Worm (Caenorhabditis elegans): ENCODE data around the gene ostb-1.

Gene ostb-1

DNA sequence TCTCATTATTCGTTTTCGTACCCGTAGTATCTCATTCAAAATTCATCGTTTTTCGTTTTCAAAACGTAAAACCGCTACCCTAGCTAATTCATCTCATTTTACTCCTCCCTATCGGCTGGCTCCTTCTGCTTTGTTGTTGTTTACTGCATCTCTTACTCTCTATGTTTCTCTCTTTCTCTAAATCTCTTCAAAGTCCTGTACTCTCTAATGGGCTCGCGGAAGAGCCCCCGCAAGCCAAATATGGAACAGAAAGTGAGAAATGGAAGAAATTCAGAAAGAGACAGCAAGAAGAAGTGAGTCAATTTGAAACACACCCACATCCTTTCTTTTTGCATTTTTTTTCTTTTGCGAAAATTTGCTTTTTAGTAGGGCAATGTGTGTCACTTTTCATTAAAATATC lies 25.6 kb upstream of the ostb-1 start:
- TF ChIP-seq hmg-11 (tag; optimal IDR thresholded peaks at IDR 0.05) (no peak), ceh-28 (tag; optimal IDR thresholded peaks at IDR 0.05) (no peak), aly-2 (tag; optimal IDR thresholded peaks at IDR 0.05) (no peak), nhr-76 (tag; optimal IDR thresholded peaks at IDR 0.05) (no peak), zag-1 (tag; optimal IDR thresholded peaks at IDR 0.05) (no peak), nhr-25 (tag; optimal IDR thresholded peaks at IDR 0.05) (no peak), nfya-1 (tag; optimal IDR thresholded peaks at IDR 0.05; ENCODE audit: insufficient read depth) (peak; percentile 46), snpc-4 (tag; optimal IDR thresholded peaks at IDR 0.05) (no peak), unc-62 (GFP tag; optimal IDR thresholded peaks at IDR 0.05) (no peak), egl-5 (tag; optimal IDR thresholded peaks at IDR 0.05) (no peak), mdl-1 (tag; optimal IDR thresholded peaks at IDR 0.05) (no peak), pha-4 (tag; optimal IDR thresholded peaks at IDR 0.05) (peak; percentile 1), nhr-67 (tag; optimal IDR thresholded peaks at IDR 0.05) (no peak), nhr-12 (tag; optimal IDR thresholded peaks at IDR 0.05) (no peak), sea-2 (GFP tag; optimal IDR thresholded peaks at IDR 0.05) (peak; percentile 5), fkh-2 (tag; optimal IDR thresholded peaks at IDR 0.05) (peak; percentile 51), lin-39 (tag; optimal IDR thresholded peaks at IDR 0.05) (peak; percentile 91), skn-1 (tag; optimal IDR thresholded peaks at IDR 0.05) (no peak), lsy-12 (tag; optimal IDR thresholded peaks at IDR 0.05) (no peak), ZK546.5 (tag; optimal IDR thresholded peaks at IDR 0.05) (no peak), mml-1 (tag; optimal IDR thresholded peaks at IDR 0.05) (no peak)

DNA sequence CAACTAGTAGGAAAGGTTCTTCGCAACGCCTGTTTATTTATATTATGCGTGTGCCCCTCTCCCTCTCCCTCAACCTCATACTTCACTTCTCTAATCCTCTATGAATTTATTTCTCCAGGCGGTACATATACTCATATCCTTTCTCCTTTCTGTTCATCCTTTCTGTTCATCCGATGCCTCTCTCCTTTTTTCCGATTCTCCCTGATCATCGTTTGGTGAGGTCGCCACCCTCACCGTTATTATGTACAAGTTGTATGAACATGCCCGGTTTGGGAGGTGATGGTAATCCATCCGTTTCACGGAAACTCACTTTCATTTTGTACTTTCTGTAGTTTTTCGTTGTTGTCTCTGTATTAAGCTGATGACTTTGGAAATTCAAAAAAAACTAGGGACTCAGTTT lies 24.6 kb upstream of the ostb-1 start:
- no peak for TF ChIP-seq skn-1 (tag; optimal IDR thresholded peaks at IDR 0.05)
- TF ChIP-seq nfya-1 (tag; optimal IDR thresholded peaks at IDR 0.05; ENCODE audit: insufficient read depth) = peak; percentile 1
- TF ChIP-seq nhr-23 (tag; optimal IDR thresholded peaks at IDR 0.05) = peak; percentile 25

DNA sequence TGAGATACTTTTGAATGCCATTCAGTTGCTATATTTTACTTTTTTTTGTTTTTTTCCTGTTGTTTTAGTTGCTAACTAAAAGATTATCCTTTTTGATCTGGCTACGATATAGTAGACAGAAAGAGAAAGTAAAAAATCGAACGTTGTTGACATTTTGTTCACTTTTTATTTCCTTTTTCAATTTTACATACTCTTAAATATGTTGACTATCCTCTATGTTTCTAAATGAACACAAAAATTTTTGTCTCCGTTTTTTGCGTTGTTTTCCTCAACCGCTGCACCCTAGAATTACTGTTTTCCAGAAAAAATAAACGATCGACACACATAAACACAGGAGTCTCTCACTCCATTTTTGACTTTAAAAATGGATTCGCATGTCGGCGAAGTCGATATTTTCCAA lies 22.3 kb upstream of the ostb-1 start, which contains the start of gene klp-3:
klp-3 (plus strand) TSS at position 301 of the 400 bp plus-strand sequence.
- TF ChIP-seq ama-1 (optimal IDR thresholded peaks at IDR 0.05) (no peak), ztf-11 (tag; optimal IDR thresholded peaks at IDR 0.05) (no peak), lsy-12 (tag; optimal IDR thresholded peaks at IDR 0.05) (no peak), sea-2 (GFP tag; optimal IDR thresholded peaks at IDR 0.05) (no peak), nhr-43 (tag; optimal IDR thresholded peaks at IDR 0.05; ENCODE audit: poor library complexity, severe bottlenecking) (no peak), egl-27 (tag; optimal IDR thresholded peaks at IDR 0.05) (no peak), nfya-1 (tag; optimal IDR thresholded peaks at IDR 0.05; ENCODE audit: insufficient read depth) (no peak), mml-1 (tag; optimal IDR thresholded peaks at IDR 0.05) (no peak), fos-1 (tag; optimal IDR thresholded peaks at IDR 0.05) (no peak), pha-4 (tag; optimal IDR thresholded peaks at IDR 0.05) (no peak), zag-1 (tag; optimal IDR thresholded peaks at IDR 0.05) (no peak), unc-39 (tag; optimal IDR thresholded peaks at IDR 0.05) (no peak), aly-2 (tag; optimal IDR thresholded peaks at IDR 0.05) (no peak), nhr-11 (tag; optimal IDR thresholded peaks at IDR 0.05) (no peak), tbx-2 (tag; optimal IDR thresholded peaks at IDR 0.05) (no peak), nhr-76 (tag; optimal IDR thresholded peaks at IDR 0.05) (no peak)

DNA sequence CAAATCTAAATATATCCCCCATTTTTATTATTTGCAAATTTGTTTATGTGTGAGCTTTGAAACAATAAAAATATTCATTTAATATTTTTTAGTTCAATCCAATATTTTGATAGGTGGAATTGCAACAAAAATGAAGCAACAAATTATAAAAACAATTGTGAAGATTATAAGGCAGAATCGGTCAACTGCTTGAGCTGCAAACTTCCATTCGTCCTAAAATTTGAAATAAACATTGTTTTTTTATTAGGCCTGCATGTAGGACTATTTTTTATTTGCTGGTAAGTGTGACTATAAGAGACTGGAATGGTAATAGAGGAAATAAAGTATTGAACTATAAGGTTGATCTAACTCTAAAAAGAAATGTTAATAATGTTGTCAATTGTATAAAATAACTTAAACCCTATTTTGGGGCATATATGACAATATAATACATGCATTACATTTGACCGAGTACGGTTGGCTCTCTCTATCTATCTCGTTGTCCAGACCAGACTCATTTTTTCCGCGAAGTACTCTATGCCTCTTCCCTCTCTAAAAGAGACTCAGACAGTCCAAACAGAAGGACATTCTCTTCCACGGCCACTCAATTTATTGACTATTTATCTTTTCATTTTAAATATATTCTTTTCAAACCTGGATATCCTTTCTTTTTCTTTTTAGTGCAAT lies 18.6 kb upstream of the ostb-1 start, which contains the start of gene T09A5.4:
T09A5.4 (plus strand) TSS at position 616 of the 666 bp plus-strand sequence.
- TF ChIP-seq nhr-76 (tag; optimal IDR thresholded peaks at IDR 0.05) = no peak
- TF ChIP-seq nfya-1 (tag; optimal IDR thresholded peaks at IDR 0.05; ENCODE audit: insufficient read depth) = peak; percentile 30
- TF ChIP-seq pha-4 (tag; optimal IDR thresholded peaks at IDR 0.05) = peak; percentile 35

DNA sequence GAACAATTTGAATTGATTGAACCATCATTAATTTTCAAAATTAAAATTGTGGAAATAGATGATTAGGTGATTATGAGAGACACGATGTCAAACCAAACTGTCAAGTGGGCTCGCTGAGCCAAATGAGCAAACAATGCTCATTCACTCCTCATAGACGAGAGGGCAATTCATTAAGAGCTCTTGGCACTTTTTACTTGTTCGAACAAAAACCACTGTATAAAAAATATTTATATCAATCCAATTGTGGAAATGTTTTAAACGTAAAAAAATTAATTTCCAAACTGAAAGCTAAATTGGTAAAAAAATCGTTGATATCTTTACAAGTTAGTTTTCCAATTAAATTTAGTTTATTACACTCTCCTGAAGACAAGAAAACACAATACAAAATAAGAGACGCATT lies 14.6 kb upstream of the ostb-1 start, which contains the start of gene acr-7:
acr-7 (minus strand) TSS at position 101 of the 400 bp plus-strand sequence.
- no peak for TF ChIP-seq nhr-11 (tag; optimal IDR thresholded peaks at IDR 0.05)
- no peak for TF ChIP-seq unc-39 (tag; optimal IDR thresholded peaks at IDR 0.05)
- no peak for TF ChIP-seq nfya-1 (tag; optimal IDR thresholded peaks at IDR 0.05; ENCODE audit: insufficient read depth)
- TF ChIP-seq ceh-82 (tag; optimal IDR thresholded peaks at IDR 0.05) = no peak
- TF ChIP-seq tbx-2 (tag; optimal IDR thresholded peaks at IDR 0.05) = no peak
- TF ChIP-seq ceh-28 (tag; optimal IDR thresholded peaks at IDR 0.05) = no peak

Measured in whole organism, L3 larva.